Worm (Caenorhabditis elegans) whole organism, young adult: ENCODE data around the gene K08D12.3.

ENCODE experiments used
- B0261.1 ChIP-seq: sonication (generic microtip); optimal IDR thresholded peaks from 2 replicates; lab custom pipeline; 2016; ENCODE audit warnings: mild to moderate bottlenecking, missing genetic modification characterization, moderate library complexity, missing compliant biosample characterization
- F22D6.2 ChIP-seq: sonication (generic microtip); optimal IDR thresholded peaks from 2 replicates; lab custom pipeline; 2016; ENCODE audit warnings: mild to moderate bottlenecking, missing genetic modification characterization, missing compliant biosample characterization
- F23B12.7 ChIP-seq: sonication (generic microtip); optimal IDR thresholded peaks from 2 replicates; lab custom pipeline; 2017; ENCODE audit warnings: missing genetic modification characterization, mild to moderate bottlenecking, missing compliant biosample characterization, antibody characterized with exemption, moderate library complexity; ENCODE audit not compliant: insufficient read depth
- F33H1.4 ChIP-seq: fragments of 200-800 bp; sonication (Bioruptor generic); IDR thresholded peaks from 2 replicates; pipeline ENCODE4 v1.3.6; 2022; ENCODE audit warnings: missing genetic modification reagents, missing genetic modification characterization, missing compliant biosample characterization
- F49E8.2 ChIP-seq: sonication (generic microtip); optimal IDR thresholded peaks from 3 replicates; lab custom pipeline; 2017; ENCODE audit warnings: missing genetic modification characterization, mild to moderate bottlenecking, missing compliant biosample characterization, antibody characterized with exemption, moderate library complexity; ENCODE audit not compliant: insufficient read depth
- F52B5.7 ChIP-seq: sonication (generic microtip); optimal IDR thresholded peaks from 2 replicates; lab custom pipeline; 2016; ENCODE audit warnings: mild to moderate bottlenecking, missing genetic modification characterization, missing compliant biosample characterization
- F55B11.4 ChIP-seq: sonication (generic microtip); optimal IDR thresholded peaks from 2 replicates; lab custom pipeline; 2016; ENCODE audit warnings: missing compliant biosample characterization, missing genetic modification characterization, borderline replicate concordance; ENCODE audit not compliant: insufficient read depth
- F57A8.1 ChIP-seq: fragments of 200-800 bp; sonication (Bioruptor generic); optimal IDR thresholded peaks from 2 replicates; lab custom pipeline; 2018; ENCODE audit warnings: mild to moderate bottlenecking, missing genetic modification characterization, moderate library complexity, missing compliant biosample characterization
- K12H6.12 ChIP-seq: fragments of 200-800 bp; sonication (Bioruptor generic); optimal IDR thresholded peaks from 2 replicates; lab custom pipeline; 2018; ENCODE audit warnings: mild to moderate bottlenecking, missing genetic modification characterization, missing compliant biosample characterization
- Y95B8A.8 ChIP-seq: fragments of 200-800 bp; sonication (Bioruptor generic); IDR thresholded peaks from 2 replicates; pipeline ENCODE4 v1.3.6; 2022; ENCODE audit warnings: missing genetic modification reagents, missing genetic modification characterization, missing compliant biosample characterization
- aptf-3 ChIP-seq: fragments of 200-800 bp; sonication (Bioruptor generic); IDR thresholded peaks from 2 replicates; pipeline ENCODE4 v1.3.6; 2022; ENCODE audit warnings: missing genetic modification characterization, missing compliant biosample characterization
- bed-1 ChIP-seq: fragments of 200-800 bp; sonication (Bioruptor generic); IDR thresholded peaks from 2 replicates; pipeline ENCODE4 v1.3.6; 2022; ENCODE audit warnings: missing genetic modification reagents, missing genetic modification characterization, missing compliant biosample characterization
- bed-2 ChIP-seq: fragments of 200-800 bp; sonication (Bioruptor generic); IDR thresholded peaks from 2 replicates; pipeline ENCODE4 v1.3.6; 2022; ENCODE audit warnings: missing genetic modification reagents, missing genetic modification characterization, missing compliant biosample characterization
- cebp-1 ChIP-seq, 2 experiments: fragments of 200-800 bp in 1 of 2; sonication (Bioruptor generic) in 1 of 2; sonication (generic microtip) in 1 of 2; IDR thresholded peaks in 1 of 2; optimal IDR thresholded peaks in 1 of 2; 2 replicates each; pipeline versions ENCODE4 v1.3.6 to Lab custom; 2017 to 2022; ENCODE audit warnings: missing compliant biosample characterization in 2 of 2, missing genetic modification characterization in 2 of 2, mild to moderate bottlenecking in 1 of 2, missing genetic modification reagents in 1 of 2, moderate library complexity in 1 of 2
- cebp-2 ChIP-seq: fragments of 200-800 bp; sonication (Bioruptor generic); IDR thresholded peaks from 2 replicates; pipeline ENCODE4 v1.3.6; 2022; ENCODE audit warnings: missing genetic modification characterization, missing compliant biosample characterization
- ceh-58 ChIP-seq: fragments of 200-800 bp; sonication (Bioruptor generic); IDR thresholded peaks from 2 replicates; pipeline ENCODE4 v1.3.6; 2022; ENCODE audit warnings: missing genetic modification characterization, missing compliant biosample characterization
- ceh-79 ChIP-seq: sonication (generic microtip); optimal IDR thresholded peaks from 2 replicates; lab custom pipeline; 2017; ENCODE audit warnings: mild to moderate bottlenecking, missing genetic modification characterization, missing compliant biosample characterization
- chd-7 ChIP-seq: sonication (generic microtip); optimal IDR thresholded peaks from 2 replicates; lab custom pipeline; 2016; ENCODE audit warnings: mild to moderate bottlenecking, missing genetic modification characterization, moderate library complexity, missing compliant biosample characterization
- egl-18 ChIP-seq: fragments of 200-800 bp; sonication (Bioruptor generic); IDR thresholded peaks from 2 replicates; pipeline ENCODE4 v1.3.6; 2022; ENCODE audit warnings: missing genetic modification reagents, missing genetic modification characterization, missing compliant biosample characterization
- ets-4 ChIP-seq: fragments of 200-800 bp; sonication (Bioruptor generic); optimal IDR thresholded peaks from 2 replicates; lab custom pipeline; 2018; ENCODE audit warnings: mild to moderate bottlenecking, missing genetic modification characterization, missing compliant biosample characterization
- hmg-1.2 ChIP-seq: fragments of 200-800 bp; sonication (Bioruptor generic); IDR thresholded peaks from 2 replicates; pipeline ENCODE4 v1.3.6; 2022; ENCODE audit warnings: missing genetic modification reagents, missing genetic modification characterization, missing compliant biosample characterization
- hmg-20 ChIP-seq: fragments of 200-800 bp; sonication (Bioruptor generic); IDR thresholded peaks from 2 replicates; pipeline ENCODE4 v1.3.6; 2022; ENCODE audit warnings: missing genetic modification reagents, missing genetic modification characterization, missing compliant biosample characterization
- let-526 ChIP-seq: fragments of 200-800 bp; sonication (Bioruptor generic); IDR thresholded peaks from 2 replicates; pipeline ENCODE4 v1.3.6; 2022; ENCODE audit warnings: missing genetic modification reagents, missing genetic modification characterization, missing compliant biosample characterization
- lin-40 ChIP-seq: sonication (generic microtip); optimal IDR thresholded peaks from 2 replicates; lab custom pipeline; 2016; ENCODE audit warnings: missing genetic modification characterization, mild to moderate bottlenecking, missing compliant biosample characterization, missing genotype, missing genetic modification reagents
- lin-54 ChIP-seq: fragments of 200-800 bp; sonication (Bioruptor generic); optimal IDR thresholded peaks from 2 replicates; lab custom pipeline; 2018; ENCODE audit warnings: mild to moderate bottlenecking, missing genetic modification characterization, missing compliant biosample characterization
- lsy-27 ChIP-seq: sonication (generic microtip); optimal IDR thresholded peaks from 2 replicates; lab custom pipeline; 2017; ENCODE audit warnings: missing genetic modification characterization, mild to moderate bottlenecking, missing compliant biosample characterization, antibody characterized with exemption, missing genotype, borderline replicate concordance; ENCODE audit not compliant: insufficient read depth
- madf-10 ChIP-seq: sonication (generic microtip); optimal IDR thresholded peaks from 2 replicates; lab custom pipeline; 2016; ENCODE audit warnings: mild to moderate bottlenecking, missing genetic modification characterization, missing compliant biosample characterization
- madf-6 ChIP-seq: fragments of 200-800 bp; sonication (Bioruptor generic); IDR thresholded peaks from 2 replicates; pipeline ENCODE4 v1.3.6; 2022; ENCODE audit warnings: missing genetic modification reagents, missing genetic modification characterization, missing compliant biosample characterization
- mel-28 ChIP-seq: sonication (generic microtip); optimal IDR thresholded peaks from 2 replicates; lab custom pipeline; 2016; ENCODE audit warnings: borderline replicate concordance, mild to moderate bottlenecking, missing genetic modification characterization, missing compliant biosample characterization
- mes-4 ChIP-seq: sonication (generic microtip); optimal IDR thresholded peaks from 2 replicates; lab custom pipeline; 2016; ENCODE audit warnings: missing genotype, missing genetic modification characterization, missing compliant biosample characterization
- nhr-179 ChIP-seq: sonication (generic microtip); optimal IDR thresholded peaks from 2 replicates; lab custom pipeline; 2016; ENCODE audit warnings: mild to moderate bottlenecking, missing genetic modification characterization, missing compliant biosample characterization
- nhr-27 ChIP-seq: fragments of 200-800 bp; sonication (Bioruptor generic); optimal IDR thresholded peaks from 2 replicates; lab custom pipeline; 2018; ENCODE audit warnings: mild to moderate bottlenecking, missing genetic modification characterization, moderate library complexity, missing compliant biosample characterization
- nhr-90 ChIP-seq: sonication (generic microtip); optimal IDR thresholded peaks from 2 replicates; lab custom pipeline; 2016; ENCODE audit warnings: missing genotype, mild to moderate bottlenecking, missing genetic modification characterization, missing compliant biosample characterization
- rcor-1 ChIP-seq: fragments of 200-800 bp; sonication (Bioruptor generic); IDR thresholded peaks from 2 replicates; pipeline ENCODE4 v1.3.6; 2022; ENCODE audit warnings: missing genetic modification reagents, missing genetic modification characterization, missing compliant biosample characterization
- rec-8 ChIP-seq, 2 experiments: sonication (generic microtip); optimal IDR thresholded peaks; 2 replicates each; lab custom pipeline; 2016; ENCODE audit warnings: mild to moderate bottlenecking in 2 of 2, missing genetic modification characterization in 2 of 2, missing genetic modification reagents in 2 of 2, missing genotype in 2 of 2, missing biosample characterization in 1 of 2, missing compliant biosample characterization in 1 of 2, moderate library complexity in 1 of 2
- repo-1 ChIP-seq: sonication (generic microtip); optimal IDR thresholded peaks from 2 replicates; lab custom pipeline; 2017; ENCODE audit warnings: mild to moderate bottlenecking, missing genetic modification characterization, missing compliant biosample characterization
- rpc-1 ChIP-seq, 2 experiments: fragments of 150-350 bp in 1 of 2; sonication (generic microtip) in 1 of 2; optimal IDR thresholded peaks; 2 replicates each; lab custom pipeline; 2014 to 2018; ENCODE audit warnings: missing biosample characterization in 1 of 2, missing genetic modification characterization in 1 of 2, missing genetic modification reagents in 1 of 2, missing genotype in 1 of 2
- snpc-1.1 ChIP-seq: sonication (generic microtip); optimal IDR thresholded peaks from 2 replicates; lab custom pipeline; 2017; ENCODE audit warnings: missing genetic modification characterization, mild to moderate bottlenecking, missing compliant biosample characterization, antibody characterized with exemption, moderate library complexity, missing genotype, missing genetic modification reagents; ENCODE audit not compliant: insufficient read depth
- snpc-1.3 ChIP-seq: sonication (generic microtip); optimal IDR thresholded peaks from 2 replicates; lab custom pipeline; 2017; ENCODE audit warnings: missing genetic modification characterization, mild to moderate bottlenecking, missing compliant biosample characterization, antibody characterized with exemption, moderate library complexity, missing genotype, missing genetic modification reagents; ENCODE audit not compliant: insufficient read depth
- tbp1 ChIP-seq: fragments of 200-800 bp; sonication (Bioruptor generic); optimal IDR thresholded peaks from 2 replicates; lab custom pipeline; 2018; ENCODE audit warnings: mild to moderate bottlenecking, missing genetic modification characterization, missing compliant biosample characterization
- zim-3 ChIP-seq: sonication (generic microtip); optimal IDR thresholded peaks from 2 replicates; lab custom pipeline; 2017; ENCODE audit warnings: mild to moderate bottlenecking, missing genetic modification characterization, moderate library complexity, missing compliant biosample characterization
- ztf-22 ChIP-seq: fragments of 200-800 bp; sonication (Bioruptor generic); optimal IDR thresholded peaks from 2 replicates; lab custom pipeline; 2018; ENCODE audit warnings: mild to moderate bottlenecking, missing genetic modification characterization, moderate library complexity, missing compliant biosample characterization
- ztf-25 ChIP-seq: fragments of 200-800 bp; sonication (Bioruptor generic); IDR thresholded peaks from 2 replicates; pipeline ENCODE4 v1.3.6; 2022; ENCODE audit warnings: missing genetic modification reagents, missing genetic modification characterization, missing compliant biosample characterization
- ztf-26 ChIP-seq: sonication (generic microtip); optimal IDR thresholded peaks from 2 replicates; lab custom pipeline; 2017; ENCODE audit warnings: missing genetic modification characterization, missing compliant biosample characterization
- ztf-6 ChIP-seq: fragments of 200-800 bp; sonication (Bioruptor generic); IDR thresholded peaks from 2 replicates; pipeline ENCODE4 v1.3.6; 2022; ENCODE audit warnings: missing genetic modification reagents, missing genetic modification characterization, missing compliant biosample characterization

Gene K08D12.3

DNA sequence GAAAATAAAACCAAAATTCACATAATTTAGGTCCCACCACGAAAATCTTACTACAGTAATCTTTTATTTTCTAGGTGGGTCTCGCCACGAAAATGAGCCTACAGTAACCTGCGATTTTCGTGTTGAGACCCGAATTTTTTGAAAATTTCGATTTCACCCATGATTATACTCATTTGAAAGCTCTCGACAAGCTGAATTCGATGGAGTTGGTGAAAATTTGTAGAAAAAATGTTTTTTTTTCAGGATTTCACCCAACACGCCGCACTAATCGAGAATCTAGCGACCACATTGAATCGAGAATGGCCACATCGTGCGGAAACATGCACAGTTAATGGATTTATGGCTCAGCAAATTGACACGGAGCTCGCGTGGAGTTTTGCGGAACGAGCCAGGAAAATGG, 47.2 kb upstream of the K08D12.3 start:
- TF ChIP-seq tbp1 (GFP tag; lab: Kevin White, UChicago) (no peak), ceh-58 (GFP tag; lab: Robert Waterston, UW) (no peak), snpc-1.3 (tag; lab: Kevin White, UChicago) (no peak), ztf-25 (GFP tag; lab: Robert Waterston, UW) (no peak), lin-54 (GFP tag; lab: Kevin White, UChicago) (no peak), mel-28 (tag; lab: Kevin White, UChicago) (no peak), lsy-27 (tag; lab: Kevin White, UChicago) (no peak), let-526 (GFP tag; lab: Robert Waterston, UW) (no peak), nhr-179 (no peak), B0261.1 (tag; lab: Kevin White, UChicago) (no peak), nhr-27 (tag; lab: Kevin White, UChicago) (no peak), ztf-26 (tag; lab: Kevin White, UChicago) (no peak), ztf-22 (no peak), repo-1 (tag; lab: Kevin White, UChicago) (no peak), hmg-1.2 (GFP tag; lab: Robert Waterston, UW) (no peak), snpc-1.1 (tag; lab: Kevin White, UChicago) (no peak), F33H1.4 (no peak)
- TF ChIP-seq, all 124 proteins: peak for 0

DNA sequence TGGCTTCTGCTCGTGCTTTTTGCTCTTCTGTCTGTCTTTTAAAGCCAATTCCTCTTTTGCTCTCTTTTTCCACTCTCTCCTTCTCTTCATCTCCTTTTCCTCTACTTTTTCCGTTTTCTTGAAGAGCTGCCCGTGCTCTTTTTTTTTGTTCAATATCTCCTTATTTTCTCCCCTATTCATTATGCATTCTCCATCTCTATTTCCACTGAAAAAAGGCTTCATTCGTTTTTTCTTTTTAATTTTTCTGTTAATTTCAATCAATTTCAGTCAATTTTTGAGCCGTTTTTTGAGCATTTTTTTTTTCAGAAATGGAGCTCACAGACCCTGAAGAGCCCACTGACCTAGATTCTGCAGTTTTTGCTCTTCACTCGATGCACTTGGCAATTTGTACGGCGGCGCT, 37.7 kb upstream of the K08D12.3 start, which contains the start of gene Y41D4B.1:
Gene Y41D4B.1, plus strand, starts transcription at position 301 of the 400 bp plus-strand sequence.
- TF ChIP-seq bed-1: no peak
- TF ChIP-seq nhr-90 (tag; lab: Kevin White, UChicago): no peak
- TF ChIP-seq ztf-6 (GFP tag; lab: Robert Waterston, UW): no peak
- no peak for TF ChIP-seq Y95B8A.8 (GFP tag; lab: Robert Waterston, UW)
- no peak for TF ChIP-seq ets-4 (GFP tag; lab: Kevin White, UChicago)
- no peak for TF ChIP-seq F55B11.4 (tag; lab: Kevin White, UChicago)
- TF ChIP-seq zim-3: no peak
- TF ChIP-seq B0261.1 (tag; lab: Kevin White, UChicago): no peak
- no peak for TF ChIP-seq F52B5.7 (tag; lab: Kevin White, UChicago)
- TF ChIP-seq bed-2 (GFP tag; lab: Robert Waterston, UW): no peak
- TF ChIP-seq lin-40 (tag; lab: Kevin White, UChicago): no peak
- no peak for TF ChIP-seq chd-7 (tag; lab: Kevin White, UChicago)
- no peak for TF ChIP-seq rpc-1 (optimal IDR thresholded peaks at IDR 0.05; lab: Kevin White, UChicago)
- no peak for TF ChIP-seq rpc-1 (tag; optimal IDR thresholded peaks at IDR 0.05; lab: Kevin White, UChicago)
- TF ChIP-seq madf-6 (GFP tag; lab: Robert Waterston, UW): no peak
- TF ChIP-seq, all 124 proteins: peak for 0

DNA sequence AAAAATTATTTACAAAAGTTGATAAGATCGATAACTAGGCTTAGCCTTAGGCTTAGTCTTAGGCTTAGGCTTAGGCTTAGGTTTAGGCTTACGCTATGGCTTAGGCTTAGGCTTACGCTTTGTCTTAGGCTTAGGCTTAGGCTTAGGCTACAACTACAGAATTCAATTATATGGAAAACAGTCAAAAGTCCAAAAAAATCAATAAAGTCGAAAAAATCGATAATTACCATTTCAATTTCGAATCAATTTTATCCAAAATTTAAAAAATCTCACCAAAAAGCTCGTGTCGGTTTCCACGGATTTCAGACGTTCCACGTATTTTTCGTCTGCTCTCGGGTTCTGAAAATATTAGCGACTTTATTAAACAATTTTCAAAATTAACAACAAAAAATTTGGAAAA, 33.1 kb upstream of the K08D12.3 start:
- no peak for TF ChIP-seq F49E8.2 (tag; lab: Kevin White, UChicago)
- no peak for TF ChIP-seq F23B12.7 (tag; lab: Kevin White, UChicago)
- TF ChIP-seq hmg-20 (GFP tag; lab: Robert Waterston, UW): no peak
- TF ChIP-seq mes-4 (tag; lab: Kevin White, UChicago): no peak
- no peak for TF ChIP-seq F22D6.2 (tag; lab: Kevin White, UChicago)
- no peak for TF ChIP-seq cebp-1 (GFP tag; IDR thresholded peaks at IDR 0.05; lab: Robert Waterston, UW)
- no peak for TF ChIP-seq cebp-1 (tag; optimal IDR thresholded peaks at IDR 0.05; lab: Kevin White, UChicago)
- no peak for TF ChIP-seq ceh-79 (tag; lab: Kevin White, UChicago)
- no peak for TF ChIP-seq egl-18 (GFP tag; lab: Robert Waterston, UW)
- no peak for TF ChIP-seq aptf-3 (GFP tag; lab: Robert Waterston, UW)
- TF ChIP-seq rcor-1 (GFP tag; lab: Robert Waterston, UW): no peak
- no peak for TF ChIP-seq madf-10 (tag; lab: Kevin White, UChicago)
- TF ChIP-seq mel-28 (tag; lab: Kevin White, UChicago): no peak
- no peak for TF ChIP-seq cebp-2
- TF ChIP-seq rec-8 (tag; optimal IDR thresholded peaks at IDR 0.05; lab: Kevin White, UChicago): no peak
- no peak for TF ChIP-seq K12H6.12
- no peak for TF ChIP-seq F57A8.1 (GFP tag; lab: Kevin White, UChicago)
